Fruit fly (Drosophila melanogaster) whole organism, embryonic: ENCODE data around the gene CG10470.

Source experiments
- BEAF-32 ChIP-seq: fragments of 200-800 bp; sonication (Bioruptor generic); optimal IDR thresholded peaks from 3 replicates; lab custom pipeline; 2017; ENCODE audit warnings: missing biosample characterization, missing genetic modification characterization, mild to moderate bottlenecking, moderate library complexity, missing genetic modification reagents
- CG11247 ChIP-seq: fragments of 200-800 bp; sonication (Bioruptor generic); IDR thresholded peaks from 2 replicates; pipeline ENCODE4 v1.3.6; 2022; ENCODE audit warnings: missing biosample characterization, missing genetic modification characterization
- CG17802 ChIP-seq: fragments of 200-800 bp; sonication (Bioruptor generic); optimal IDR thresholded peaks from 2 replicates; lab custom pipeline; 2018; ENCODE audit warnings: missing biosample characterization, mild to moderate bottlenecking, missing genetic modification characterization, moderate library complexity
- Dip2 ChIP-seq: fragments of 200-800 bp; sonication (Bioruptor generic); IDR thresholded peaks from 2 replicates; pipeline ENCODE4 v1.3.6; 2022; ENCODE audit warnings: missing biosample characterization, missing genetic modification characterization
- Oaz ChIP-seq: fragments of 200-800 bp; sonication (Bioruptor generic); IDR thresholded peaks from 2 replicates; pipeline ENCODE4 v1.3.6; 2022; ENCODE audit warnings: missing biosample characterization, missing genetic modification characterization
- corto ChIP-seq: fragments of 200-800 bp; sonication (Bioruptor generic); optimal IDR thresholded peaks from 2 replicates; lab custom pipeline; 2016; ENCODE audit warnings: missing biosample characterization, mild to moderate bottlenecking, missing genetic modification characterization, moderate library complexity
- exex ChIP-seq: fragments of 200-800 bp; sonication (Bioruptor generic); optimal IDR thresholded peaks from 4 replicates; lab custom pipeline; 2018; ENCODE audit warnings: missing biosample characterization, mild to moderate bottlenecking, missing genetic modification characterization, moderate library complexity
- kay ChIP-seq: fragments of 200-800 bp; sonication (Bioruptor generic); optimal IDR thresholded peaks from 2 replicates; lab custom pipeline; 2016; ENCODE audit warnings: missing biosample characterization, missing genetic modification characterization

DNA sequence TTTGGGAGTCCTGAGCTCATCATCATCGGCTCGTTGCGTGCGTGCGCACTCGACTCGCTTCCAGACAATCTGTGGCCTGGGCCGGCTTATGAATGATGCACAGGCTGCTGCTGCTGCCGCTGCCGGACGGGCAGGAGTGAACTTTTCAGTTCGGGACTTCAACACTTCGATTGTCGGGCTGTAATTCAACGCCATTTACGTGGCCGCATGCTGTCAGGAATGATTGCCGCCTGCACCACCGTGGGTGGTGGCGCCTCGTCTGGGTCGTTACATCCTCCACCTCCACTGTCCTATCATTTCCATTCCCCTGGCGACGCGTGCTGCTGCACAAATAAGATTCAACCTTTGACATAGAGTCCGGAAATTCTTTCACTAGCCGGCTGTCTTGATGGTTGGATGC lies 38.8 kb upstream of the CG10470 start:
- TF ChIP-seq exex (tag; lab: Kevin White, UChicago) (no peak), CG11247 (no peak), Dip2 (GFP tag; lab: Robert Waterston, UW) (no peak), kay (GFP tag; lab: Kevin White, UChicago) (no peak), corto (GFP tag; lab: Kevin White, UChicago) (no peak), BEAF-32 (no peak), Oaz (GFP tag; lab: Robert Waterston, UW) (no peak), CG17802 (tag; lab: Kevin White, UChicago) (no peak)
